Worm (Caenorhabditis elegans) whole organism, L2 larva: Measurements from ENCODE around the gene C24B9.3.

ENCODE experiments used
- F13H6.1 ChIP-seq: sonication (generic microtip); optimal IDR thresholded peaks from 2 replicates; lab custom pipeline; 2016; ENCODE audit warnings: missing genetic modification characterization, missing compliant biosample characterization
- ZK546.5 ChIP-seq: sonication (generic microtip); optimal IDR thresholded peaks from 2 replicates; lab custom pipeline; 2017; ENCODE audit warnings: missing biosample characterization, missing genetic modification characterization
- ceh-82 ChIP-seq: fragments of 150-350 bp; optimal IDR thresholded peaks from 2 replicates; lab custom pipeline; 2014; ENCODE audit warnings: missing biosample characterization, missing genetic modification characterization
- lin-39 ChIP-seq: fragments of 150-350 bp; optimal IDR thresholded peaks from 2 replicates; lab custom pipeline; 2014; ENCODE audit warnings: missing biosample characterization, missing genetic modification reagents, missing genetic modification characterization
- mab-5 ChIP-seq: fragments of 150-350 bp; optimal IDR thresholded peaks from 2 replicates; lab custom pipeline; 2014; ENCODE audit warnings: missing biosample characterization, missing genetic modification characterization
- nhr-237 ChIP-seq: fragments of 150-350 bp; optimal IDR thresholded peaks from 2 replicates; lab custom pipeline; 2014; ENCODE audit warnings: missing biosample characterization, missing genetic modification characterization
- nhr-25 ChIP-seq: fragments of 150-350 bp; sonication (generic microtip); optimal IDR thresholded peaks from 3 replicates; lab custom pipeline; 2014; ENCODE audit warnings: missing biosample characterization, missing genetic modification characterization
- sem-4 ChIP-seq: fragments of 150-350 bp; optimal IDR thresholded peaks from 2 replicates; lab custom pipeline; 2014; ENCODE audit warnings: missing biosample characterization, missing genetic modification reagents, missing genetic modification characterization
- skn-1 ChIP-seq: sonication (generic microtip); optimal IDR thresholded peaks from 2 replicates; lab custom pipeline; 2017; ENCODE audit warnings: missing biosample characterization, missing genetic modification characterization
- unc-39 ChIP-seq: fragments of 150-350 bp; optimal IDR thresholded peaks from 2 replicates; lab custom pipeline; 2014; ENCODE audit warnings: missing biosample characterization, missing genetic modification characterization
- ztf-1 ChIP-seq: fragments of 200-800 bp; sonication (Bioruptor generic); conservative IDR thresholded peaks from 2 replicates; pipeline ENCODE4 v1.3.6; 2022; ENCODE audit warnings: missing genetic modification characterization, missing compliant biosample characterization
- ztf-11 ChIP-seq: sonication (generic microtip); optimal IDR thresholded peaks from 2 replicates; lab custom pipeline; 2017; ENCODE audit warnings: missing biosample characterization, missing genetic modification characterization

DNA sequence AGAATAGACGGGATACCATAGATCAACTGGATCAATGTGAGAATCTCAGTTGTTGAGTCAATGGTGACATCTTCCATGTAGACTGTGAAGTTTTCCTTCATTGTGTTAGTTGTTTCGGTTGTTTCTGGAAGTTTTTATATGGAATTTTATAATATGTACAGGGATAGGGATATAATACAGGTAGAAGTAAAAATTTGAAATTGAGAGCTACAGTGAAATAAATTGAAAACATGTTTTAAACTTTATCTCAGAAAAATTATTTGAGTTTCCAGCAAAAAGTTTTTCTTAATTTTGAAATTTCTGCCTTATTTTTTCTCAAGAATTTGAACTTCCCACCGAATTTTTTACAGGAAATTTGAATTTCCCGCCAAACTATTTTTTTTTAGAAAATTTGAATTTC is 30.9 kb upstream of the C24B9.3 start, which contains the start of gene srg-62:
- TF ChIP-seq ZK546.5 (tag; lab: Kevin White, UChicago) (no peak), lin-39 (tag; lab: Kevin White, UChicago) (no peak), unc-39 (no peak), ztf-1 (no peak), nhr-237 (tag; lab: Kevin White, UChicago) (no peak), sem-4 (tag; lab: Kevin White, UChicago) (no peak), ztf-11 (tag; lab: Kevin White, UChicago) (no peak), skn-1 (tag; lab: Kevin White, UChicago) (no peak), nhr-25 (tag; lab: Kevin White, UChicago) (no peak), ceh-82 (tag; lab: Kevin White, UChicago) (no peak), F13H6.1 (tag; lab: Kevin White, UChicago) (no peak), mab-5 (tag; lab: Kevin White, UChicago) (no peak)
